Fruit fly (Drosophila melanogaster) whole organism, wandering third instar larva: Measurements from ENCODE around the gene CG32409.

Source experiments
- Abd-B ChIP-seq: fragments of >200 bp; optimal IDR thresholded peaks from 2 replicates; lab custom pipeline; 2017; ENCODE audit warnings: missing biosample characterization, missing genetic modification characterization
- CG32264 ChIP-seq: fragments of 200-800 bp; sonication (Bioruptor generic); optimal IDR thresholded peaks from 2 replicates; lab custom pipeline; 2016; ENCODE audit warnings: missing biosample characterization, missing genetic modification characterization
- CG9705 ChIP-seq: fragments of 200-800 bp; sonication (Bioruptor generic); optimal IDR thresholded peaks from 2 replicates; lab custom pipeline; 2018; ENCODE audit warnings: missing biosample characterization, mild to moderate bottlenecking, missing genetic modification characterization
- CrebA ChIP-seq: fragments of 200-800 bp; sonication (Bioruptor generic); optimal IDR thresholded peaks from 2 replicates; lab custom pipeline; 2016; ENCODE audit warnings: missing biosample characterization, mild to moderate bottlenecking, missing genetic modification characterization, borderline replicate concordance
- Dfd ChIP-seq: fragments of >200 bp; optimal IDR thresholded peaks from 2 replicates; lab custom pipeline; 2017; ENCODE audit warnings: missing biosample characterization, missing genetic modification characterization
- Dif ChIP-seq: fragments of 200-275, 200-300 bp; sonication (Bioruptor generic); optimal IDR thresholded peaks from 2 replicates; lab custom pipeline; 2018; ENCODE audit warnings: missing biosample characterization, missing genetic modification characterization; ENCODE audit not compliant: partially characterized antibody
- GATAd ChIP-seq: sonication (Bioruptor generic); optimal IDR thresholded peaks from 2 replicates; lab custom pipeline; 2016; ENCODE audit warnings: missing biosample characterization, missing genetic modification characterization
- HLH106 ChIP-seq: fragments of 200-800 bp; optimal IDR thresholded peaks from 3 replicates; lab custom pipeline; 2019; ENCODE audit warnings: missing biosample characterization, mild to moderate bottlenecking, missing genetic modification characterization, moderate library complexity
- Hnf4 ChIP-seq: fragments of 200-800 bp; sonication (Bioruptor generic); optimal IDR thresholded peaks from 2 replicates; lab custom pipeline; 2016; ENCODE audit warnings: missing biosample characterization, mild to moderate bottlenecking, missing genetic modification characterization
- Hr78 ChIP-seq: fragments of >200 bp; optimal IDR thresholded peaks from 2 replicates; lab custom pipeline; 2017; ENCODE audit warnings: missing biosample characterization, missing genetic modification characterization
- Hr83 ChIP-seq: fragments of 200-300 bp; sonication (Bioruptor generic); optimal IDR thresholded peaks from 2 replicates; lab custom pipeline; 2016; ENCODE audit warnings: missing biosample characterization, mild to moderate bottlenecking, missing genetic modification characterization, moderate library complexity; ENCODE audit not compliant: poor library complexity, severe bottlenecking
- Myc ChIP-seq: fragments of >200 bp; optimal IDR thresholded peaks from 2 replicates; lab custom pipeline; 2017
- N ChIP-seq: fragments of >200 bp; optimal IDR thresholded peaks from 2 replicates; lab custom pipeline; 2018; ENCODE audit warnings: missing biosample characterization, missing external identifiers, missing genetic modification characterization
- OdsH ChIP-seq: fragments of 200-800 bp; sonication (Bioruptor generic); optimal IDR thresholded peaks from 2 replicates; lab custom pipeline; 2016; ENCODE audit warnings: missing biosample characterization, mild to moderate bottlenecking, missing genetic modification characterization
- Sp1 ChIP-seq: fragments of 200-800 bp; sonication (Bioruptor generic); optimal IDR thresholded peaks from 3 replicates; lab custom pipeline; 2019; ENCODE audit warnings: missing biosample characterization, mild to moderate bottlenecking, missing genetic modification characterization, moderate library complexity
- Vsx2 ChIP-seq: fragments of 200-300, 225-300 bp; sonication (Bioruptor generic); optimal IDR thresholded peaks from 2 replicates; lab custom pipeline; 2018; ENCODE audit warnings: missing biosample characterization, missing genetic modification characterization; ENCODE audit not compliant: partially characterized antibody
- br ChIP-seq: fragments of 200-800 bp; sonication (Bioruptor generic); optimal IDR thresholded peaks from 2 replicates; lab custom pipeline; 2016; ENCODE audit warnings: missing biosample characterization, missing genetic modification characterization
- brk ChIP-seq: fragments of 200-800 bp; sonication (Bioruptor generic); optimal IDR thresholded peaks from 2 replicates; lab custom pipeline; 2016; ENCODE audit warnings: missing biosample characterization, mild to moderate bottlenecking, missing genetic modification characterization
- dl ChIP-seq, 2 experiments: fragments of 175-275, 200-275 bp in 1 of 2; fragments of 200-275 bp in 1 of 2; sonication (Bioruptor generic); optimal IDR thresholded peaks; lab custom pipeline; 2018; ENCODE audit warnings: mild to moderate bottlenecking in 2 of 2, missing biosample characterization in 2 of 2, missing genetic modification characterization in 2 of 2, moderate library complexity in 2 of 2; ENCODE audit not compliant: partially characterized antibody in 2 of 2, insufficient read depth in 1 of 2
- dmrt93B ChIP-seq: fragments of 200-800 bp; sonication (Bioruptor generic); optimal IDR thresholded peaks from 2 replicates; lab custom pipeline; 2018; ENCODE audit warnings: missing biosample characterization, mild to moderate bottlenecking, missing genetic modification characterization
- dsf ChIP-seq: sonication (Bioruptor generic); optimal IDR thresholded peaks from 2 replicates; lab custom pipeline; 2016; ENCODE audit warnings: missing biosample characterization, missing genetic modification characterization, borderline replicate concordance
- foxo ChIP-seq, 2 experiments: fragments of 200-800 bp; sonication (Bioruptor generic); optimal IDR thresholded peaks; 2 replicates in 1 of 2; 3 replicates in 1 of 2; lab custom pipeline; 2016 to 2017; ENCODE audit warnings: missing biosample characterization in 2 of 2, missing genetic modification characterization in 2 of 2
- h ChIP-seq: fragments of 200-800 bp; sonication (Bioruptor generic); optimal IDR thresholded peaks from 3 replicates; lab custom pipeline; 2016; ENCODE audit warnings: missing biosample characterization, mild to moderate bottlenecking, missing genetic modification characterization
- jim ChIP-seq: fragments of 175-275, 200-325 bp; sonication (Bioruptor generic); optimal IDR thresholded peaks from 2 replicates; lab custom pipeline; 2016; ENCODE audit warnings: missing biosample characterization, mild to moderate bottlenecking, missing genetic modification characterization
- pan ChIP-seq: fragments of >200 bp; optimal IDR thresholded peaks from 2 replicates; lab custom pipeline; 2017
- psq ChIP-seq: fragments of 200-800 bp; sonication (Bioruptor generic); optimal IDR thresholded peaks from 3 replicates; lab custom pipeline; 2017; ENCODE audit warnings: missing biosample characterization, mild to moderate bottlenecking, missing genetic modification characterization, moderate library complexity
- sv ChIP-seq: fragments of 200-800 bp; sonication (Bioruptor generic); optimal IDR thresholded peaks from 3 replicates; lab custom pipeline; 2016; ENCODE audit warnings: missing biosample characterization, missing genetic modification characterization
- tai ChIP-seq: sonication (Bioruptor generic); optimal IDR thresholded peaks from 2 replicates; lab custom pipeline; 2016; ENCODE audit warnings: missing biosample characterization, missing genetic modification characterization
- usp ChIP-seq: fragments of >200 bp; optimal IDR thresholded peaks from 2 replicates; lab custom pipeline; 2017; ENCODE audit warnings: missing biosample characterization, missing genetic modification characterization

The CG32409 gene

DNA sequence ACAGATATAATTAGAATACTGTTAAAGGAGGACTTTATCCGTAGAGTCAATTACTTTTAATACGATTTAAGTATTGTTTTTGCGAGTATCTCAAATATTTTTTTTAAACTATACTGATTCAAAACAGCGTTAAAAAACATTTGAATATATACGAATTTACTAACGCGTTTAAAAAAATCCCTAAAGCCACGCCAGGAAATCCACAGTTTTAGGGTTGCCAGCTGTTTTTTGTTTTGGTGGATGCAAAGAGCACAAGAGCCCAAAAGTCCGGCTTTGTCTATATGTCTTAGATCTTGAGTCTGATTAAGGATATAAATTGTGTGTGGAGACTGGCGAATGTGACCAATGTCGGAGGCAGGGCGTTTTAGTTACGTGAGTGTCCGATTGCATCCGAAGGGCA lies 28.2 kb downstream of the CG32409 start:
- TF ChIP-seq Hr78 (GFP tag; lab: Kevin White, UChicago): no peak
- no peak for TF ChIP-seq h (GFP tag; lab: Kevin White, UChicago)
- TF ChIP-seq jim (GFP tag; lab: Kevin White, UChicago): no peak
- no peak for TF ChIP-seq dmrt93B (GFP tag; lab: Kevin White, UChicago)
- no peak for TF ChIP-seq Dfd (GFP tag; lab: Kevin White, UChicago)
- TF ChIP-seq usp (GFP tag; lab: Kevin White, UChicago): no peak
- TF ChIP-seq pan: no peak
- TF ChIP-seq Abd-B (GFP tag; lab: Kevin White, UChicago): no peak
- no peak for TF ChIP-seq CG9705 (GFP tag; lab: Kevin White, UChicago)
- no peak for TF ChIP-seq br
- no peak for TF ChIP-seq Vsx2
- TF ChIP-seq CrebA (GFP tag; lab: Kevin White, UChicago): no peak
- no peak for TF ChIP-seq brk (GFP tag; lab: Kevin White, UChicago)
- TF ChIP-seq Dif (GFP tag; lab: Kevin White, UChicago): no peak
- no peak for TF ChIP-seq sv (GFP tag; lab: Kevin White, UChicago)
- TF ChIP-seq, all 38 proteins: peak for 0

DNA sequence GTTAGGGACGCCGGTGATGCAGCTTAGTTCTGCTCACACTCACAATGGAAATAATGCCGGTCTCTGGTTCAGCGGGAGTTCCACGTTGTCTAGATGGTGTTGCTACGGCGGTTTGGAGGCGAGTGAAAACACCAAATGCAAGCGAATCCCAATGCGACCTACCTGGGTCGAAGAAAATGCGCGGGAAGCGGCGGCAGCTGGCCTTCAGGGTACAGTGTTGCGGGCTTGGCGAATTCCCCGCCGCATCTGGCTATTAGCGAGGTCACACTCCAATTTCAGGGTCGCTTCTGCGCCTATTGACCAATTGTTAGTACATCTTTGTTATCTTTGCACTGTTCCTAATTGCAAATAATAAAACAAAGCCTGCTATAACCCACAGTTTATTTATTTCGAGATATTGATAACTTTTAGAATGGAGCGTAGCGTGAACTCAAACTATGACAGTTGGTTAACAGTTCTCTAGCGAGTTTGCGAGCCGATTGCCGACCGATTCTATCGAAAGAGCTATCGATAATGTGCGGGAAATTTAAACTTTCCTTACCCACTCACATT lies 33.1 kb downstream of the CG32409 start, which contains the start of gene Rcc1:
Rcc1 (minus strand) TSS at position 411 of the 552 bp plus-strand sequence.
- TF ChIP-seq GATAd (GFP tag; lab: Kevin White, UChicago) (no peak), Myc (peak; percentile 98), Hr78 (GFP tag; lab: Kevin White, UChicago) (no peak), HLH106 (tag; lab: Kevin White, UChicago) (peak; percentile 3), brk (GFP tag; lab: Kevin White, UChicago) (no peak), dsf (no peak), CrebA (GFP tag; lab: Kevin White, UChicago) (no peak), CG32264 (GFP tag; lab: Kevin White, UChicago) (no peak), Hr83 (GFP tag; lab: Kevin White, UChicago) (no peak), sv (GFP tag; lab: Kevin White, UChicago) (no peak), foxo (GFP tag; optimal IDR thresholded peaks at IDR 0.05; lab: Kevin White, UChicago) (peak in 1 of 2 experiments; percentile 2)

DNA sequence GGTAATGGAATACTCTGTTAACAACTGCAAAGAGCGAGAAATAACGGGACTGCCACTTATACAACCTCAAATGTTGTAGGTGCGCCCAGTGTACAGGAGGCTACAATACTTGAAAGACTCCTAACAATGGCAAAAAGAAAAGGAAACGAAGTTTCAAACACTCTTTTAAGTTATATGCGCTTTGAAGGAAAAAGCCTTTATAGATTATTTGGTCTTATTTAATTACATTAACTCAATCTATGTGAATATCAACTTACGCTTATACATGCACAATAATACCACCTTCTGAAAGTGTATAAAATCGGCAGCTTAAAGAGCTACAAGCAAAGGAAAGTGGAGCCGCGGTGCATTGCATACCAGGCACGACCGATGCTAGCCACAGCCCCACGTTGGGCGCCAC lies 41.1 kb downstream of the CG32409 start:
- TF ChIP-seq psq (GFP tag; lab: Kevin White, UChicago): no peak
- TF ChIP-seq dsf: no peak
- TF ChIP-seq dmrt93B (GFP tag; lab: Kevin White, UChicago): no peak
- TF ChIP-seq N (GFP tag; lab: Kevin White, UChicago): no peak
- no peak for TF ChIP-seq dl (GFP tag; optimal IDR thresholded peaks at IDR 0.05; lab: Kevin White, UChicago; ENCODE audit: insufficient read depth in 1 of 2, partially characterized antibody in 2 of 2)
- no peak for TF ChIP-seq CG9705 (GFP tag; lab: Kevin White, UChicago)
- no peak for TF ChIP-seq GATAd (GFP tag; lab: Kevin White, UChicago)
- no peak for TF ChIP-seq tai (GFP tag; lab: Kevin White, UChicago)
- TF ChIP-seq Hr83 (GFP tag; lab: Kevin White, UChicago): no peak
- no peak for TF ChIP-seq Hr78 (GFP tag; lab: Kevin White, UChicago)
- TF ChIP-seq Sp1 (GFP tag; lab: Kevin White, UChicago): no peak
- no peak for TF ChIP-seq Hnf4 (GFP tag; lab: Kevin White, UChicago)
- no peak for TF ChIP-seq foxo (GFP tag; optimal IDR thresholded peaks at IDR 0.05; lab: Kevin White, UChicago)
- TF ChIP-seq brk (GFP tag; lab: Kevin White, UChicago): no peak
- TF ChIP-seq HLH106 (tag; lab: Kevin White, UChicago): no peak
- no peak for TF ChIP-seq Vsx2

dm6 chr3L:5941086-5941485 lies 41.8 kb downstream of the CG32409 start:
- TF ChIP-seq br (peak; percentile 19), foxo (GFP tag; optimal IDR thresholded peaks at IDR 0.05; lab: Kevin White, UChicago) (peak in 1 of 2 experiments; percentile 1), Hr83 (GFP tag; lab: Kevin White, UChicago) (no peak)
- TF ChIP-seq, all 38 proteins: peak for 2

dm6 chr3L:5941508-5941907 lies 42.2 kb downstream of the CG32409 start:
- TF ChIP-seq Hr78 (GFP tag; lab: Kevin White, UChicago) (no peak), Dif (GFP tag; lab: Kevin White, UChicago) (no peak), Sp1 (GFP tag; lab: Kevin White, UChicago) (peak; percentile 15), OdsH (GFP tag; lab: Kevin White, UChicago) (peak; percentile 11), HLH106 (tag; lab: Kevin White, UChicago) (peak; percentile 44)
- TF ChIP-seq, all 38 proteins: peak for 3
